Worm (Caenorhabditis elegans) whole organism, young adult: ENCODE measurements around the gene T26H10.2.

Source experiments
- C06A6.2 ChIP-seq: fragments of 200-800 bp; sonication (Bioruptor generic); conservative IDR thresholded peaks from 2 replicates; pipeline ENCODE4 v1.3.6; 2022; ENCODE audit warnings: missing genetic modification characterization, missing compliant biosample characterization
- F37B4.10 ChIP-seq: fragments of 200-800 bp; sonication (Bioruptor generic); IDR thresholded peaks from 2 replicates; pipeline ENCODE4 v1.3.6; 2022; ENCODE audit warnings: missing genetic modification characterization, missing compliant biosample characterization
- ZK185.1 ChIP-seq: sonication (generic microtip); optimal IDR thresholded peaks from 2 replicates; lab custom pipeline; 2016; ENCODE audit warnings: mild to moderate bottlenecking, missing genetic modification characterization, missing compliant biosample characterization; ENCODE audit not compliant: poor library complexity, severe bottlenecking
- attf-5 ChIP-seq: fragments of 200-800 bp; sonication (Bioruptor generic); optimal IDR thresholded peaks from 2 replicates; lab custom pipeline; 2018; ENCODE audit warnings: mild to moderate bottlenecking, missing genetic modification characterization, missing compliant biosample characterization
- bed-1 ChIP-seq: fragments of 200-800 bp; sonication (Bioruptor generic); IDR thresholded peaks from 2 replicates; pipeline ENCODE4 v1.3.6; 2022; ENCODE audit warnings: missing genetic modification reagents, missing genetic modification characterization, missing compliant biosample characterization
- ceh-100 ChIP-seq: fragments of 200-800 bp; sonication (Bioruptor generic); IDR thresholded peaks from 2 replicates; pipeline ENCODE4 v1.3.6; 2022; ENCODE audit warnings: missing genetic modification reagents, missing genetic modification characterization, missing compliant biosample characterization
- ceh-91 ChIP-seq: fragments of 200-800 bp; sonication (Bioruptor generic); IDR thresholded peaks from 2 replicates; pipeline ENCODE4 v1.3.6; 2022; ENCODE audit warnings: missing genetic modification reagents, missing genetic modification characterization, missing compliant biosample characterization
- hmg-1.2 ChIP-seq: fragments of 200-800 bp; sonication (Bioruptor generic); IDR thresholded peaks from 2 replicates; pipeline ENCODE4 v1.3.6; 2022; ENCODE audit warnings: missing genetic modification reagents, missing genetic modification characterization, missing compliant biosample characterization
- lin-35 ChIP-seq, 3 experiments: fragments of 150-350 bp in 2 of 3; sonication (generic microtip) in 1 of 3; optimal IDR thresholded peaks; 2 replicates each; lab custom pipeline; 2014 to 2018; ENCODE audit warnings: missing biosample characterization in 3 of 3, missing genetic modification characterization in 3 of 3, missing genetic modification reagents in 3 of 3
- lin-40 ChIP-seq: sonication (generic microtip); optimal IDR thresholded peaks from 2 replicates; lab custom pipeline; 2016; ENCODE audit warnings: missing genetic modification characterization, mild to moderate bottlenecking, missing compliant biosample characterization, missing genotype, missing genetic modification reagents
- madf-10 ChIP-seq: sonication (generic microtip); optimal IDR thresholded peaks from 2 replicates; lab custom pipeline; 2016; ENCODE audit warnings: mild to moderate bottlenecking, missing genetic modification characterization, missing compliant biosample characterization
- madf-6 ChIP-seq: fragments of 200-800 bp; sonication (Bioruptor generic); IDR thresholded peaks from 2 replicates; pipeline ENCODE4 v1.3.6; 2022; ENCODE audit warnings: missing genetic modification reagents, missing genetic modification characterization, missing compliant biosample characterization
- nhr-80 ChIP-seq: sonication (generic microtip); optimal IDR thresholded peaks from 2 replicates; lab custom pipeline; 2016; ENCODE audit warnings: missing genetic modification characterization, missing compliant biosample characterization
- pbrm-1 ChIP-seq: fragments of 200-800 bp; sonication (Bioruptor generic); IDR thresholded peaks from 2 replicates; pipeline ENCODE4 v1.3.6; 2022; ENCODE audit warnings: missing genetic modification reagents, missing genetic modification characterization, missing compliant biosample characterization
- pha-4 ChIP-seq: fragments of 150-350 bp; sonication (generic microtip); optimal IDR thresholded peaks from 2 replicates; lab custom pipeline; 2014; ENCODE audit warnings: missing biosample characterization, missing genetic modification reagents, missing genetic modification characterization
- rcor-1 ChIP-seq: fragments of 200-800 bp; sonication (Bioruptor generic); IDR thresholded peaks from 2 replicates; pipeline ENCODE4 v1.3.6; 2022; ENCODE audit warnings: missing genetic modification reagents, missing genetic modification characterization, missing compliant biosample characterization
- tlf-1 ChIP-seq: fragments of 200-800 bp; sonication (Bioruptor generic); optimal IDR thresholded peaks from 2 replicates; lab custom pipeline; 2018; ENCODE audit warnings: mild to moderate bottlenecking, missing genetic modification characterization, missing compliant biosample characterization
- xnd-1 ChIP-seq: sonication (generic microtip); optimal IDR thresholded peaks from 2 replicates; lab custom pipeline; 2016; ENCODE audit warnings: missing genotype, missing genetic modification reagents, missing genetic modification characterization, missing compliant biosample characterization
- ztf-22 ChIP-seq: fragments of 200-800 bp; sonication (Bioruptor generic); optimal IDR thresholded peaks from 2 replicates; lab custom pipeline; 2018; ENCODE audit warnings: mild to moderate bottlenecking, missing genetic modification characterization, moderate library complexity, missing compliant biosample characterization
- ztf-25 ChIP-seq: fragments of 200-800 bp; sonication (Bioruptor generic); IDR thresholded peaks from 2 replicates; pipeline ENCODE4 v1.3.6; 2022; ENCODE audit warnings: missing genetic modification reagents, missing genetic modification characterization, missing compliant biosample characterization
- ztf-26 ChIP-seq: sonication (generic microtip); optimal IDR thresholded peaks from 2 replicates; lab custom pipeline; 2017; ENCODE audit warnings: missing genetic modification characterization, missing compliant biosample characterization
- ztf-3 ChIP-seq: fragments of 200-800 bp; sonication (Bioruptor generic); optimal IDR thresholded peaks from 2 replicates; lab custom pipeline; 2018; ENCODE audit warnings: mild to moderate bottlenecking, missing genetic modification characterization, missing compliant biosample characterization

The T26H10.2 gene

DNA sequence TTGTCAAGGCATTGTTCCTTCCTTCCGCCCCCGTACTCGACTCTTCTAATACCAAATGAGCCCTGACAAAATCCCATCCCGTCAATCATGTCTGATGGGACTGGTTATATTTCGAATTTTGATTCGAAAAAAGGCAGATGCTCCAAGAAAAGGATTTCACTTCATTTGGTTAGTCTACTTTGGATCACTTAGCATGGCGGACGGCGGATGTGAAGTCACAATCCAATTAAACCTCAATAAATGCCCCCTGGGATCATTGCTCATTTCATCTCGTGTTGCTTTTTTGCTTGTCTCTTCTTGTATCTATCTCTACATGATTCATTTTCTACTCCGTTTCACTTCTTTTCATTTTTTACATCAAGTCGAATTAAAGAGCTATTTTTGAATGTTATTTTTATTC lies 45.1 kb downstream of the T26H10.2 start:
- no peak for TF ChIP-seq ztf-22 (GFP tag; lab: Kevin White, UChicago)
- TF ChIP-seq madf-6: no peak
- TF ChIP-seq bed-1 (GFP tag; lab: Robert Waterston, UW): no peak
- TF ChIP-seq ztf-26: no peak
- no peak for TF ChIP-seq F37B4.10 (GFP tag; lab: Robert Waterston, UW)

DNA sequence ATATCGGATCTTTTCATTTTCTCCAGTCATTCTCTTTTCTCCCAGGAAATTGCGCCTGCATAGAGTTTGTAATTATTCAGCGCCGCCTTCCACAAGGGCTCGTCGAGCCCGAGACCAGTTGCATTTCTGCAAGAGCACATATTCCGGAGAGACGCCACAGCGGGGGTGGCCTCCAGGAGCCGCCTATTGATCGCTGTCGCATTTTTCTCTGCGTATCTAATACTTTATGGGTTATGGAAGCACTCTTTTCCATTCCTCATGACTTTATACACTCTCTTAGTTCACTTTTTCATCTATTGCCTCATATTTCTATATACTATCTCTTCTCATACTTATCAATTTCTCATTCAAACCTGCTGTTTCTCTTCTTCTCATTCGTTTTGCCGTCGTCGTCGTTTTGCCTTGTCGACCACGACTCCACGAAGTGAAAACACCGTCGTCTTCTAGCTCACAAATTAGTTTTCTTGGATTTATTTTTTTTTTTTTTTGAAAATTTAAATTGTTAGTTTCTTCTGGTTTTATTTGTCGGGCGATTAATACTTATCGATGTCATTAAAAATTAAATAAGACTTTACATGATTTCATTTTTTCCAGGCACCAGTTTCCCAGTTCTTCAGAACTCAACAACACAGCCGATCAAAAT lies 49.2 kb downstream of the T26H10.2 start, which contains the start of gene cnb-1:
Gene cnb-1 (plus strand): TSS at position 593 of the 643 bp plus-strand sequence.
- TF ChIP-seq C06A6.2 (no peak; the same call in 1 of the 2 replicates), ZK185.1 (peak; percentile 23), lin-40 (tag; lab: Kevin White, UChicago) (peak; percentile 67), nhr-80 (tag; lab: Kevin White, UChicago) (peak; percentile 27), rcor-1 (0 out of 2 replicates have a peak, but pooled peaks have one; percentile 17), madf-10 (tag; lab: Kevin White, UChicago) (no peak), ceh-100 (GFP tag; lab: Robert Waterston, UW) (0 out of 2 replicates have a peak, but pooled peaks have one; percentile 28), attf-5 (GFP tag; lab: Kevin White, UChicago) (peak; percentile 59), ztf-25 (GFP tag; lab: Robert Waterston, UW) (no peak), tlf-1 (GFP tag; lab: Kevin White, UChicago) (no peak), ceh-91 (GFP tag; lab: Robert Waterston, UW) (no peak), lin-35 (GFP tag; optimal IDR thresholded peaks at IDR 0.05; lab: Kevin White, UChicago) (peak in 1 of 3 experiments; percentile 34), ztf-3 (GFP tag; lab: Kevin White, UChicago) (no peak), hmg-1.2 (GFP tag; lab: Robert Waterston, UW) (peak; percentile 83), pbrm-1 (GFP tag; lab: Robert Waterston, UW) (peak; percentile 48; the same call in 1 of the 2 replicates)

DNA sequence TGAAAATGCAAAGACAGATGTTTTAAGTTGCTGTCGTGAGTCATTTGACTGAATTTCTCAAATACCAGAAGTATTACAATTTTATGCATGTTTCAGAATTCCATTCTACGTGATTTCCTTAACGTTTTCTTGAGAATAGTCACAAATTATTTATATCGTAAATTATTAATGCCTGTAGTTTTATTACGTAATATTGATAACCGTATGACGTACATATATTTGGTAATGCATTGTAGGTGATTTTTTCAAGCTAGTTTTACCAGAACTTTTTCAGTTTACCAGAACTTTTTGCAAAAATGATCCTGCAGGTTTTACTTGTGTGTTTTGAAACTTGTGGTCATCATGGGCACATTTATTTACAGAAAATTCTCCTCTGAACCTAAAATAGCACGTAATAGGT lies 50.5 kb downstream of the T26H10.2 start:
- TF ChIP-seq pha-4 (tag; lab: Kevin White, UChicago) (no peak), xnd-1 (tag; lab: Kevin White, UChicago) (no peak)
